Worm (Caenorhabditis elegans) whole organism, L1 larva: ENCODE data around the gene stt-3.

Experiments used
- C34B4.2 ChIP-seq: sonication (generic microtip); optimal IDR thresholded peaks from 2 replicates; lab custom pipeline; 2017; ENCODE audit warnings: mild to moderate bottlenecking, missing genetic modification characterization, missing compliant biosample characterization
- F16B12.6 ChIP-seq: fragments of 150-350 bp; optimal IDR thresholded peaks from 2 replicates; lab custom pipeline; 2014; ENCODE audit warnings: missing biosample characterization, missing genetic modification characterization
- blmp-1 ChIP-seq: fragments of 150-350 bp; optimal IDR thresholded peaks from 2 replicates; lab custom pipeline; 2014; ENCODE audit warnings: missing biosample characterization, missing genetic modification characterization
- ceh-63 ChIP-seq: fragments of 200-800 bp; sonication (Bioruptor generic); optimal IDR thresholded peaks from 2 replicates; lab custom pipeline; 2018; ENCODE audit warnings: mild to moderate bottlenecking, missing genetic modification characterization, missing compliant biosample characterization
- ceh-8 ChIP-seq: fragments of 200-800 bp; sonication (Bioruptor generic); optimal IDR thresholded peaks from 2 replicates; lab custom pipeline; 2018; ENCODE audit warnings: mild to moderate bottlenecking, missing genetic modification characterization, moderate library complexity, missing compliant biosample characterization
- ceh-82 ChIP-seq, 3 experiments: fragments of 150-350 bp in 1 of 3; sonication (generic microtip) in 2 of 3; optimal IDR thresholded peaks; 2 replicates each; lab custom pipeline; 2014 to 2017; ENCODE audit warnings: missing biosample characterization in 3 of 3, missing genetic modification characterization in 3 of 3
- ceh-88 ChIP-seq: fragments of 200-800 bp; sonication (Bioruptor generic); IDR thresholded peaks from 2 replicates; pipeline ENCODE4 v1.3.6; 2022; ENCODE audit warnings: missing genetic modification characterization, missing compliant biosample characterization
- efl-1 ChIP-seq, 4 experiments: fragments of 150-350 bp; optimal IDR thresholded peaks in 3 of 4; peaks in 1 of 4; 1 replicate in 1 of 4; 2 replicates in 3 of 4; lab custom pipeline; 2014; ENCODE audit warnings: missing biosample characterization in 2 of 4, missing genetic modification characterization in 2 of 4, missing genetic modification reagents in 2 of 4
- efl-3 ChIP-seq: fragments of 200-800 bp; sonication (Bioruptor generic); optimal IDR thresholded peaks from 2 replicates; lab custom pipeline; 2018; ENCODE audit warnings: mild to moderate bottlenecking, missing genetic modification characterization, missing compliant biosample characterization
- egl-27 ChIP-seq, 2 experiments: fragments of 150-350 bp in 1 of 2; sonication (generic microtip); optimal IDR thresholded peaks; 3 replicates each; lab custom pipeline; 2017 to 2018; ENCODE audit warnings: missing biosample characterization in 2 of 2, missing genetic modification characterization in 2 of 2, missing genetic modification reagents in 2 of 2
- fkh-10 ChIP-seq: sonication (generic microtip); optimal IDR thresholded peaks from 2 replicates; lab custom pipeline; 2017; ENCODE audit warnings: missing biosample characterization, missing genetic modification reagents, missing genetic modification characterization
- fkh-4 ChIP-seq: sonication (generic microtip); optimal IDR thresholded peaks from 2 replicates; lab custom pipeline; 2016; ENCODE audit warnings: missing compliant biosample characterization, missing genetic modification characterization, borderline replicate concordance
- grh-1 ChIP-seq: fragments of 200-800 bp; sonication (Bioruptor generic); IDR thresholded peaks from 2 replicates; pipeline ENCODE4 v1.3.6; 2022; ENCODE audit warnings: missing genetic modification reagents, missing genetic modification characterization, missing compliant biosample characterization
- irx-1 ChIP-seq: sonication (generic microtip); optimal IDR thresholded peaks from 2 replicates; lab custom pipeline; 2016; ENCODE audit warnings: missing genetic modification characterization, missing compliant biosample characterization
- isw-1 ChIP-seq: fragments of 200-800 bp; sonication (Bioruptor generic); IDR thresholded peaks from 2 replicates; pipeline ENCODE4 v1.3.6; 2022; ENCODE audit warnings: missing genetic modification characterization, missing compliant biosample characterization
- lin-13 ChIP-seq: fragments of 150-350 bp; optimal IDR thresholded peaks from 2 replicates; lab custom pipeline; 2014; ENCODE audit warnings: missing biosample characterization, missing genetic modification reagents, missing genetic modification characterization
- lin-14 ChIP-seq: fragments of 200-800 bp; sonication (Bioruptor generic); optimal IDR thresholded peaks from 2 replicates; lab custom pipeline; 2018; ENCODE audit warnings: mild to moderate bottlenecking, missing genetic modification characterization, moderate library complexity, missing compliant biosample characterization
- lin-35 ChIP-seq, 2 experiments: fragments of 150-350 bp; optimal IDR thresholded peaks; 2 replicates each; lab custom pipeline; 2014; ENCODE audit warnings: missing biosample characterization in 2 of 2, missing genetic modification characterization in 2 of 2, missing genetic modification reagents in 2 of 2
- lin-39 ChIP-seq: fragments of 150-350 bp; optimal IDR thresholded peaks from 2 replicates; lab custom pipeline; 2014; ENCODE audit warnings: missing biosample characterization, missing genetic modification reagents, missing genetic modification characterization
- mdl-1 ChIP-seq, 2 experiments: fragments of 150-350 bp; optimal IDR thresholded peaks; 2 replicates each; lab custom pipeline; 2014 to 2017; ENCODE audit warnings: missing biosample characterization in 2 of 2, missing genetic modification characterization in 2 of 2, inconsistent platforms in 1 of 2
- nhr-11 ChIP-seq: fragments of 150-350 bp; optimal IDR thresholded peaks from 2 replicates; lab custom pipeline; 2014; ENCODE audit warnings: missing biosample characterization, missing genetic modification characterization
- nhr-12 ChIP-seq: sonication (generic microtip); optimal IDR thresholded peaks from 2 replicates; lab custom pipeline; 2017; ENCODE audit warnings: missing biosample characterization, missing genetic modification characterization
- nhr-237 ChIP-seq: fragments of 150-350 bp; optimal IDR thresholded peaks from 2 replicates; lab custom pipeline; 2014; ENCODE audit warnings: missing biosample characterization, missing genetic modification characterization
- nhr-77 ChIP-seq: fragments of 150-350 bp; optimal IDR thresholded peaks from 2 replicates; lab custom pipeline; 2014; ENCODE audit warnings: missing biosample characterization, missing genetic modification characterization
- nhr-84 ChIP-seq: sonication (generic microtip); optimal IDR thresholded peaks from 2 replicates; lab custom pipeline; 2017; ENCODE audit warnings: missing biosample characterization, missing genetic modification characterization
- nhr-85 ChIP-seq: sonication (generic microtip); peaks from one replicate; lab custom pipeline; 2016; ENCODE audit warnings: missing genetic modification characterization, inconsistent platforms, missing compliant biosample characterization
- nhr-90 ChIP-seq: sonication (generic microtip); optimal IDR thresholded peaks from 2 replicates; lab custom pipeline; 2016; ENCODE audit warnings: mild to moderate bottlenecking, missing genetic modification characterization, missing compliant biosample characterization; ENCODE audit not compliant: poor library complexity
- pqm-1 ChIP-seq: sonication (generic microtip); optimal IDR thresholded peaks from 3 replicates; lab custom pipeline; 2017; ENCODE audit warnings: missing biosample characterization, missing genetic modification characterization
- rnt-1 ChIP-seq: sonication (generic microtip); optimal IDR thresholded peaks from 2 replicates; lab custom pipeline; 2016; ENCODE audit warnings: mild to moderate bottlenecking, missing genetic modification characterization, moderate library complexity, missing compliant biosample characterization
- skn-1 ChIP-seq: fragments of 150-350 bp; optimal IDR thresholded peaks from 2 replicates; lab custom pipeline; 2014; ENCODE audit warnings: missing biosample characterization, missing genetic modification characterization
- snu-23 ChIP-seq: sonication (generic microtip); optimal IDR thresholded peaks from 2 replicates; lab custom pipeline; 2016; ENCODE audit warnings: missing genetic modification characterization, missing compliant biosample characterization
- sox-4 ChIP-seq: sonication (generic microtip); optimal IDR thresholded peaks from 2 replicates; lab custom pipeline; 2016; ENCODE audit warnings: missing genetic modification characterization, missing compliant biosample characterization
- sptf-1 ChIP-seq: fragments of 150-350 bp; optimal IDR thresholded peaks from 2 replicates; lab custom pipeline; 2014; ENCODE audit warnings: missing biosample characterization, missing genetic modification characterization
- tbx-2 ChIP-seq: sonication (generic microtip); optimal IDR thresholded peaks from 2 replicates; lab custom pipeline; 2016; ENCODE audit warnings: missing genetic modification characterization, missing compliant biosample characterization
- tlp-1 ChIP-seq: fragments of 150-350 bp; optimal IDR thresholded peaks from 2 replicates; lab custom pipeline; 2014; ENCODE audit warnings: missing biosample characterization, missing genetic modification characterization
- unc-30 ChIP-seq: sonication (generic microtip); optimal IDR thresholded peaks from 2 replicates; lab custom pipeline; 2017; ENCODE audit warnings: missing biosample characterization, missing genetic modification characterization
- unc-86 ChIP-seq: sonication (generic microtip); optimal IDR thresholded peaks from 2 replicates; lab custom pipeline; 2016; ENCODE audit warnings: missing genetic modification characterization, missing compliant biosample characterization
- unc-98 ChIP-seq: fragments of 200-800 bp; sonication (Bioruptor generic); IDR thresholded peaks from 2 replicates; pipeline ENCODE4 v1.3.6; 2022; ENCODE audit warnings: missing genetic modification characterization, missing compliant biosample characterization
- vab-15 ChIP-seq: sonication (generic microtip); optimal IDR thresholded peaks from 2 replicates; lab custom pipeline; 2017; ENCODE audit warnings: missing genotype, mild to moderate bottlenecking, missing genetic modification characterization, missing compliant biosample characterization
- zag-1 ChIP-seq: fragments of 150-350 bp; optimal IDR thresholded peaks from 2 replicates; lab custom pipeline; 2014; ENCODE audit warnings: missing biosample characterization, missing genetic modification characterization
- ztf-4 ChIP-seq: fragments of 150-350 bp; optimal IDR thresholded peaks from 2 replicates; lab custom pipeline; 2014; ENCODE audit warnings: missing biosample characterization, missing genetic modification characterization

Gene stt-3

DNA sequence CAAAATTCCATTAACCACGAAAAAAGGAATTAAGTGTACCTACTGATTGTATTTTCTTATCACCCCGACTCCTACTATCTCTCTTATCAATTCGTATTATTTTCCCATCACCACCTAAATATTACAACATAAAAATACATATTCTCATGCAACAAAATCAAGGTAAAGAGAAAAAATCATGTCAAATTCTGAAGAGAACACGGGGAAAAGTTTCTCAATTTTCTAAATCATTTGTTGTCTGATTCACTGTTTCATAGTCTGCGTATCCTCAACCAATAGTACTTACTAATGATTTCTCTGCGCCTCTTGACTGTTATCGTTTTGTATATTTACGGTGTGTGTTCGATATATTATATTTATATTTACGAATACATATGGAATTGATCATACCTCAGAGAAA is 16.6 kb upstream of the stt-3 start (continued):
- TF ChIP-seq zag-1 (tag; lab: Kevin White, UChicago) (no peak), egl-27 (tag; optimal IDR thresholded peaks at IDR 0.05; lab: Kevin White, UChicago) (no peak), ceh-63 (no peak), ceh-82 (tag; optimal IDR thresholded peaks at IDR 0.05; lab: Kevin White, UChicago) (no peak), efl-1 (optimal IDR thresholded peaks at IDR 0.05; lab: Kevin White, UChicago) (peak in 1 of 2 experiments; percentile 4), efl-1 (GFP tag; optimal IDR thresholded peaks at IDR 0.05 in 1 of 2; lab: Kevin White, UChicago) (peak in 1 of 2 experiments; percentile 83), nhr-77 (tag; lab: Kevin White, UChicago) (no peak), skn-1 (tag; lab: Kevin White, UChicago) (no peak), vab-15 (tag; lab: Kevin White, UChicago) (no peak), grh-1 (no peak), tbx-2 (tag; lab: Kevin White, UChicago) (no peak), rnt-1 (tag; lab: Kevin White, UChicago) (no peak), sptf-1 (tag; lab: Kevin White, UChicago) (no peak), unc-98 (no peak), efl-3 (GFP tag; lab: Kevin White, UChicago) (no peak)

DNA sequence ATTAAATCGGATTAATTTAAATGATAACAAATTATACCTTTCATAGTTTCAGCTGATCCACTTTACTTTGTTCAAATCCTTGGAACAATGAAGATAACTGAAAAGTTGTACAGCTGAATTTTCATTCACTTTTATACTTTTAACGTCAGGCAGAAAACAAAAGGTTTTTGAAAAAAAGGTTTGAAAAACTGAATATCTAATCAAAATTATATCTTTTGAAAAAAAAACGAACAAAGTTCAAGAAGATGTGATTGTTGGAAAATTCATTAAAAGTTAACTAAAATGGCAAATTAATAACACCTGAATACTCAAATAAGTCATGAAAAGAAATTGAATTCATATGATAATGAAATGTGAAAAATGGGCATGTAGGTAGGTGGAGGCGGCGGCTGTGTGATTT is 11.8 kb upstream of the stt-3 start, which contains the start of gene T12A2.21:
Gene T12A2.21, minus strand, starts transcription at position 101 of the 400 bp plus-strand sequence.
- TF ChIP-seq nhr-85 (no peak), ceh-63 (no peak), nhr-11 (tag; lab: Kevin White, UChicago) (no peak), F16B12.6 (no peak), nhr-90 (no peak), unc-30 (no peak), nhr-12 (tag; lab: Kevin White, UChicago) (no peak), lin-14 (GFP tag; lab: Kevin White, UChicago) (no peak), nhr-237 (tag; lab: Kevin White, UChicago) (no peak), isw-1 (GFP tag; lab: Robert Waterston, UW) (no peak), grh-1 (no peak), rnt-1 (tag; lab: Kevin White, UChicago) (no peak), tbx-2 (tag; lab: Kevin White, UChicago) (no peak), lin-35 (GFP tag; optimal IDR thresholded peaks at IDR 0.05; lab: Kevin White, UChicago) (no peak)

DNA sequence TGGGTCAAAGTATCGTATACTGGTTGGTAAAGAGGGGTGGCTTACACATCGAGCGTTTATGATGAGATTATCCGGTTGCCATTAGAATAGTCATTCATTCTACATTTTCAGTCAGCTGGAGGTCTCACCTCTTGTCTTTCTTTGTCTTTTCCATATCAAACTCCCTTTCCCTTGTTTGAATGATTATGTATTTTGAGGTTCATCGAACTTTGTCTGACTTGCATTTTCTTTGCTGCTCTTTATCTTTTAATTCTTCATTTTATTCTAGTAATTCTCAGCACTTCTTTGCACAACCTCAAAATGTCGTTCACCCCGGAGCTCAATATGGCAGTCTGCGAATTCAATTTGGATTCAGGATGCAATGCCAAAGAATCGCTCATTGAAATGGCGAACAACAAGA is 7.9 kb upstream of the stt-3 start, which contains the start of gene T12A2.3:
Gene T12A2.3, plus strand, starts transcription at position 301 of the 400 bp plus-strand sequence.
- TF ChIP-seq fkh-4 (tag; lab: Kevin White, UChicago), result no peak
- TF ChIP-seq blmp-1, result no peak
- TF ChIP-seq sox-4 (tag; lab: Kevin White, UChicago), result no peak
- TF ChIP-seq snu-23, result no peak
- TF ChIP-seq pqm-1 (tag; lab: Kevin White, UChicago), result no peak
- TF ChIP-seq unc-30, result no peak
- no peak for TF ChIP-seq vab-15 (tag; lab: Kevin White, UChicago)
- no peak for TF ChIP-seq nhr-84 (tag; lab: Kevin White, UChicago)
- no peak for TF ChIP-seq nhr-90
- no peak for TF ChIP-seq mdl-1 (tag; optimal IDR thresholded peaks at IDR 0.05; lab: Kevin White, UChicago)
- no peak for TF ChIP-seq unc-86 (tag; lab: Kevin White, UChicago)
- TF ChIP-seq sptf-1 (tag; lab: Kevin White, UChicago), result no peak
- TF ChIP-seq ceh-88, result no peak
- TF ChIP-seq ztf-4 (tag; lab: Kevin White, UChicago), result no peak
- no peak for TF ChIP-seq rnt-1 (tag; lab: Kevin White, UChicago)

DNA sequence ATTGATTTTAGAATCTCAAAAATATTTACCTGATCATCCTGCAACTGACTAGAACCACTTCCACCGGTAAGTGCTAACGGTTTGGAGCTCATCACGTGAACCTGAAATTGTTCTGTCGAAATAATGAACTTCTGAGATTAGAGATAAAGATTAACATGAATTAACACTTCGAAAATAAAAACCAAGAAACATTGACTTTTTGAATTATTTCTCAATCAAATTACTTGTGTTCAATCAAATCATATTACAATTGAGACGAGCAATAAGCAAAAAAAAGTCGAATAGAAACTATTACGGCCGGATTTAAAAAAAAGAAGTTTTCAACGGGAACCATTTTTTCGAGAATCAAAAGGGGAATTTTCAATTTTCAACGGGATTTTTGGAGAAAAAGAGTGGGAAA is 2.7 kb upstream of the stt-3 start, which contains the start of gene bcas-2:
Gene bcas-2, minus strand, starts transcription at position 101 of the 400 bp plus-strand sequence.
- TF ChIP-seq ceh-63 (no peak), lin-39 (tag; lab: Kevin White, UChicago) (no peak), blmp-1 (no peak), lin-35 (GFP tag; optimal IDR thresholded peaks at IDR 0.05; lab: Kevin White, UChicago) (no peak), lin-13 (GFP tag; lab: Kevin White, UChicago) (no peak), irx-1 (no peak), fkh-10 (GFP tag; lab: Kevin White, UChicago) (no peak), ztf-4 (tag; lab: Kevin White, UChicago) (no peak), tlp-1 (tag; lab: Kevin White, UChicago) (no peak), efl-3 (GFP tag; lab: Kevin White, UChicago) (no peak), C34B4.2 (tag; lab: Kevin White, UChicago) (no peak), ceh-8 (GFP tag; lab: Kevin White, UChicago) (no peak), nhr-11 (tag; lab: Kevin White, UChicago) (no peak), unc-86 (tag; lab: Kevin White, UChicago) (no peak)
- TF ChIP-seq, all 84 proteins: peak for 0
